Worm (Caenorhabditis elegans): Measurements from ENCODE around the gene R10E9.3.

DNA sequence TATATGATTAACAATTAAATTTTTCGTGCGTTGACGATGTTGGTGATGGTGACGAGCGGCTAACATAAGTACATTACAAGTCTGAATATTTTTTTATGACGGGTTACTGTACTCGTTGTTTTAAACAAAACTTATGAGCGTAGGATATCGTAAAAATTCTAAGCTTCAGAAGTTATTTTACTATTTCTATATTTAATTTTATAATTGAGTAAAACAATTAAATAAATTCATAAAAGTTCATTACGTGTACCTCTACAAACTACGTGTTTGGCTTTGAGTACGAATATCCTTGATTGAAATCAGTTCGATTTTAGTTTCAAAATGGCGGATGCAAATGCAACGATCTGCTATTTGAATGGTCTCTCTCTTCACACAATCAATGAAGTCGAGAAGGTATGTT lies 31.9 kb upstream of the R10E9.3 start, which contains the start of gene F37A8.1:
- TF ChIP-seq sea-1 (GFP tag; conservative IDR thresholded peaks at IDR 0.05) (no peak), aly-1 (tag; optimal IDR thresholded peaks at IDR 0.05) (no peak), hmg-4 (GFP tag; optimal IDR thresholded peaks at IDR 0.05) (no peak), F13C5.2 (tag; optimal IDR thresholded peaks at IDR 0.05) (no peak), ceh-13 (GFP tag; optimal IDR thresholded peaks at IDR 0.05) (no peak), ceh-36 (tag; optimal IDR thresholded peaks at IDR 0.05) (no peak), tbx-11 (GFP tag; IDR thresholded peaks at IDR 0.05) (no peak), tra-4 (tag; optimal IDR thresholded peaks at IDR 0.05) (no peak), ama-1 (optimal IDR thresholded peaks at IDR 0.05) (no peak), scrt-1 (GFP tag; IDR thresholded peaks at IDR 0.05) (no peak), hnd-1 (tag; optimal IDR thresholded peaks at IDR 0.05) (no peak)

All from whole organism, early embryonic.